Fruit fly (Drosophila melanogaster) whole organism, adult: ENCODE measurements around the gene hdm.

Experiments used
- CG11617 ChIP-seq: fragments of 200-800 bp; sonication (Bioruptor generic); optimal IDR thresholded peaks from 2 replicates; lab custom pipeline; 2017; ENCODE audit warnings: mild to moderate bottlenecking, missing biosample characterization, missing genetic modification reagents, missing genetic modification characterization
- CG12768 ChIP-seq: fragments of 200-800 bp; sonication (Bioruptor generic); optimal IDR thresholded peaks from 2 replicates; lab custom pipeline; 2017; ENCODE audit warnings: missing biosample characterization, missing genetic modification characterization, mild to moderate bottlenecking, moderate library complexity, missing genetic modification reagents
- CG14711 ChIP-seq: fragments of 200-800 bp; sonication (Bioruptor generic); optimal IDR thresholded peaks from 2 replicates; lab custom pipeline; 2018; ENCODE audit warnings: missing biosample characterization, mild to moderate bottlenecking, missing genetic modification characterization, moderate library complexity
- CG1620 ChIP-seq: fragments of 200-800 bp; sonication (Bioruptor generic); optimal IDR thresholded peaks from 2 replicates; lab custom pipeline; 2016; ENCODE audit warnings: missing biosample characterization, missing genetic modification characterization
- CG33017 ChIP-seq: fragments of 200-800 bp; sonication (Bioruptor generic); optimal IDR thresholded peaks from 2 replicates; lab custom pipeline; 2018; ENCODE audit warnings: missing biosample characterization, mild to moderate bottlenecking, missing genetic modification characterization, moderate library complexity
- CG5204 ChIP-seq: fragments of 200-800 bp; sonication (Bioruptor generic); optimal IDR thresholded peaks from 2 replicates; lab custom pipeline; 2016; ENCODE audit warnings: missing biosample characterization, missing genetic modification characterization
- CG7045 ChIP-seq: fragments of 200-800 bp; sonication (Bioruptor generic); optimal IDR thresholded peaks from 2 replicates; lab custom pipeline; 2017; ENCODE audit warnings: missing biosample characterization, mild to moderate bottlenecking, missing genetic modification characterization
- CG7101 ChIP-seq: fragments of 200-800 bp; sonication (Bioruptor generic); optimal IDR thresholded peaks from 2 replicates; lab custom pipeline; 2018; ENCODE audit warnings: missing biosample characterization, mild to moderate bottlenecking, missing genetic modification characterization, moderate library complexity
- Clk ChIP-seq: fragments of 200-800 bp; sonication (Bioruptor generic); optimal IDR thresholded peaks from 2 replicates; lab custom pipeline; 2017; ENCODE audit warnings: missing biosample characterization, missing genetic modification characterization
- Crg-1 ChIP-seq: fragments of 200-800 bp; sonication (Bioruptor generic); optimal IDR thresholded peaks from 2 replicates; lab custom pipeline; 2016; ENCODE audit warnings: missing biosample characterization, missing genetic modification characterization
- Hr96 ChIP-seq: fragments of 200-800 bp; sonication (Bioruptor generic); optimal IDR thresholded peaks from 2 replicates; lab custom pipeline; 2016; ENCODE audit warnings: missing biosample characterization, missing genetic modification characterization
- Mnt ChIP-seq: fragments of 200-800 bp; sonication (Bioruptor generic); optimal IDR thresholded peaks from 2 replicates; lab custom pipeline; 2016; ENCODE audit warnings: missing biosample characterization, mild to moderate bottlenecking, missing genetic modification characterization
- bab1 ChIP-seq: fragments of 200-800 bp; sonication (Bioruptor generic); optimal IDR thresholded peaks from 3 replicates; lab custom pipeline; 2019; ENCODE audit warnings: missing biosample characterization, mild to moderate bottlenecking, missing genetic modification characterization, moderate library complexity
- cic ChIP-seq: fragments of 200-800 bp; sonication (Bioruptor generic); optimal IDR thresholded peaks from 2 replicates; lab custom pipeline; 2017; ENCODE audit warnings: missing biosample characterization, mild to moderate bottlenecking, missing genetic modification characterization, moderate library complexity
- cnc ChIP-seq, 2 experiments: fragments of >200 bp; optimal IDR thresholded peaks; 2 replicates each; lab custom pipeline; 2017
- kay ChIP-seq: fragments of 200-800 bp; sonication (Bioruptor generic); peaks from one replicate; lab custom pipeline; 2016; ENCODE audit warnings: missing biosample characterization, missing genetic modification characterization, borderline replicate concordance
- ovo ChIP-seq: fragments of 200-800 bp; sonication (Bioruptor generic); optimal IDR thresholded peaks from 2 replicates; lab custom pipeline; 2016; ENCODE audit warnings: missing biosample characterization, missing genetic modification characterization
- pad ChIP-seq: fragments of 200-800 bp; sonication (Bioruptor generic); optimal IDR thresholded peaks from 3 replicates; lab custom pipeline; 2017; ENCODE audit warnings: missing biosample characterization, missing genetic modification characterization, mild to moderate bottlenecking, moderate library complexity, missing genetic modification reagents
- tj ChIP-seq: fragments of 200-800 bp; sonication (Bioruptor generic); optimal IDR thresholded peaks from 3 replicates; lab custom pipeline; 2017; ENCODE audit warnings: missing biosample characterization, mild to moderate bottlenecking, missing genetic modification characterization, moderate library complexity
- toe ChIP-seq: fragments of 200-800 bp; sonication (Bioruptor generic); optimal IDR thresholded peaks from 2 replicates; lab custom pipeline; 2016; ENCODE audit warnings: missing biosample characterization, missing genetic modification characterization

Gene hdm

DNA sequence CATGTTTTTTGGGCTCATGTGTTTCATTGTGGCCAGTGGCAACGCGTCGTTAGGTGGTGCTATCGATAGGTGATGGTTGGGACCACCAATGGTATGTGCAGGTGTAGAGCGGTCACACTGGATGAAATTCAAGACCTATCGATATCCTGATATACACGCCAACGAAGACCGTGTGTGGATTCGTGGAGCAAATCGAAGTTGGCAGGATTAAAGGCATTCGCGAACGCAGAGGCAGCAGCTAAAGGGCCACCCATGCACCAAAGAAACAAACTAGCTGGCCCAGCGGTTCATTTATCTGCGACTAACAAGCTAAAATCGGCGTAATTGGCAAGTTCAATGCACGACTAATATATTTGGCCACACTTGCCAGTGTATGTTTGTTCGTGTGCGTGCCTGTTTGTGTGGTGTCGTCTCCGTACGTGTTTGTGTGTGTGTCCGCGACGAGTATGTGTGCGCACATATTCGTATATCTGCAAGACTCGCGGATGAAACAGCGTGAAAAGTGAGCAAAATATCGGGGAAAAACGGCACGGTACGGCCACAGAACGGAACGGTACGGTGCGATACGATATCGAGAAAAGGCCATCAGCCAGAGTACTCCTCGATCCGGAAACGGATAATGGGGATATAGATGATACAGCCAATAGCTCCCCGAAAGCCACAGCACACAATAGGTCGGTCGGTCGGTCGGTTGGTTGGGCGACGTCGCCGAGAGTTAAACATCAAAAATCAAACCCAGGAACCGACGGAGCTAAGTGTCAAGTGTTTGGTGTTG lies 16.1 kb upstream of the hdm start, which contains the start of gene Ubr3:
Gene Ubr3, plus strand, starts transcription at position 99 of the 775 bp plus-strand sequence.
- peak; percentile 7 for TF ChIP-seq CG7101 (tag; lab: Kevin White, UChicago)
- peak; percentile 49 for TF ChIP-seq pad
- no peak for TF ChIP-seq Clk (GFP tag; lab: Kevin White, UChicago)
- no peak for TF ChIP-seq cnc (optimal IDR thresholded peaks at IDR 0.05; lab: Kevin White, UChicago)
- no peak for TF ChIP-seq toe (GFP tag; lab: Kevin White, UChicago)
- TF ChIP-seq Mnt (GFP tag; lab: Kevin White, UChicago): peak; percentile 76
- no peak for TF ChIP-seq CG14711
- peak; percentile 47 for TF ChIP-seq cic
- no peak for TF ChIP-seq CG5204 (GFP tag; lab: Kevin White, UChicago)
- TF ChIP-seq CG12768 (GFP tag; lab: Kevin White, UChicago): no peak
- no peak for TF ChIP-seq kay (GFP tag; lab: Kevin White, UChicago)
- no peak for TF ChIP-seq ovo (GFP tag; lab: Kevin White, UChicago)
- peak; percentile 8 for TF ChIP-seq bab1 (GFP tag; lab: Kevin White, UChicago)
- TF ChIP-seq Hr96: no peak
- TF ChIP-seq CG11617 (GFP tag; lab: Kevin White, UChicago): peak; percentile 66
- TF ChIP-seq Crg-1 (GFP tag; lab: Kevin White, UChicago): peak; percentile 25
- no peak for TF ChIP-seq CG33017 (tag; lab: Kevin White, UChicago)
- peak; percentile 27 for TF ChIP-seq tj (GFP tag; lab: Kevin White, UChicago)
- TF ChIP-seq CG1620 (GFP tag; lab: Kevin White, UChicago): peak; percentile 48
- no peak for TF ChIP-seq CG7045

DNA sequence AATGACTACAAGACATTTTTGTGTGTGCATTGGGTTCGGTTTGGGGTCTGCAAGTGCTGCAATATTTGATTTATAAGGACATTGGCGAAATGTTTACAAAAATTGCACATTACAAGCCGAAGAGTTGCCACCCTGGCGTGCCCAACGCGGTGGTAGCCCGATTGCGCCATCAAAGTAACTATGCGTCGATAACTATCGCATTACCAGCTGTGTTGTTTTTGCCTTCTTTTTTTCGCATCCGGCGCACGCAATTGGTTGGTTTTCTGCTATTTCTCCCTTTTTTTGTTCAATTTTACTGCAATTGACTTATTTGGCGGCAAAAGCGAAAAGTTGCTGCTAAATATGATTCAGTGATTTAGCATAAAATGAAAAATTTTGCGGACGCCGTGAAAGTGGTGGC lies 14.7 kb upstream of the hdm start, which contains the start of gene RpS14b:
Gene RpS14b, plus strand, starts transcription at position 220 of the 400 bp plus-strand sequence.
- TF ChIP-seq cic (peak; percentile 7), CG7101 (tag; lab: Kevin White, UChicago) (peak; percentile 88), CG7045 (peak; percentile 44), ovo (GFP tag; lab: Kevin White, UChicago) (peak; percentile 89), pad (peak; percentile 73), cnc (optimal IDR thresholded peaks at IDR 0.05; lab: Kevin White, UChicago) (no peak), Clk (GFP tag; lab: Kevin White, UChicago) (no peak), Hr96 (peak; percentile 88), bab1 (GFP tag; lab: Kevin White, UChicago) (peak; percentile 94), toe (GFP tag; lab: Kevin White, UChicago) (peak; percentile 24), CG5204 (GFP tag; lab: Kevin White, UChicago) (no peak), Mnt (GFP tag; lab: Kevin White, UChicago) (peak; percentile 94), CG1620 (GFP tag; lab: Kevin White, UChicago) (peak; percentile 89), CG33017 (tag; lab: Kevin White, UChicago) (peak; percentile 37), CG14711 (peak; percentile 75), tj (GFP tag; lab: Kevin White, UChicago) (peak; percentile 78), CG12768 (GFP tag; lab: Kevin White, UChicago) (peak; percentile 57), CG11617 (GFP tag; lab: Kevin White, UChicago) (peak; percentile 94), Crg-1 (GFP tag; lab: Kevin White, UChicago) (peak; percentile 83), kay (GFP tag; lab: Kevin White, UChicago) (no peak)

DNA sequence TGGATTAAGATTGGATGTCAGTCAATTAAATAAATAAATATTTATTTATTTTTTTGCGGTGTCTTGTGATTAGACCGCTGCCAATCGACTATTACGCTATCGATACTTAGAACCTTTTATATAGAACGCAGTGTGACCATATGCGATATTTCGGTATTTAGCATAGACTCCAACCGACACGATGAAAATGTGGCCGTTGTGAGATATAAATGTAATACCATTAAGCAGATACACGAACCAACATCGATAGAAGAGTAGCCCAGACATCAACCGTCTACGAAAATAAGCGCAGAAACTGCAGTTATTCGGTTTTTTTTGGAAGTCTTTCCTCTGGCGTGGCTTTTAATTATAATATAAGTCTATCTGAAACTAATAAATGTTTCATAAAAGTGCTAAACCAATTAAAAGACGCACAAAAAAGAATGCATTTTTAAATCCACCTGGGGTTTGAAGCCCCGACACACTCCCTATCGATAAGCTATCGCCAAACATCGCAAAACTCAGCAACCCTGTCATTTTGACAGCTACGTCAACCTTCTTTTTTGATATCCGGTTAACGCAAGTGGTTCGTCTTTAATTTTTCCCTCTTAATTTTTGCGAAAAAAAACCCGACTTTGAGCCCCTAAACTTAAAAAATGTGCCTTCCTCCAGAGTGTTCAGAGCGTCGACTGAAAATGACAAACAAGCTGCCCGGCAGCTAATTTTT lies 13.4 kb upstream of the hdm start, which contains the start of the genes Dhdds and RpS14a:
Gene Dhdds, minus strand, starts transcription at position 142 of the 706 bp plus-strand sequence.
Gene RpS14a, plus strand, starts transcription at position 533 of the 706 bp plus-strand sequence.
- no peak for TF ChIP-seq cnc (optimal IDR thresholded peaks at IDR 0.05; lab: Kevin White, UChicago)
- TF ChIP-seq toe (GFP tag; lab: Kevin White, UChicago): no peak
- TF ChIP-seq CG1620 (GFP tag; lab: Kevin White, UChicago): peak; percentile 64
- peak; percentile 66 for TF ChIP-seq pad
- TF ChIP-seq Crg-1 (GFP tag; lab: Kevin White, UChicago): peak; percentile 84
- TF ChIP-seq kay (GFP tag; lab: Kevin White, UChicago): no peak
- TF ChIP-seq CG12768 (GFP tag; lab: Kevin White, UChicago): no peak
- TF ChIP-seq ovo (GFP tag; lab: Kevin White, UChicago): peak; percentile 77
- peak; percentile 43 for TF ChIP-seq bab1 (GFP tag; lab: Kevin White, UChicago)
- TF ChIP-seq CG11617 (GFP tag; lab: Kevin White, UChicago): peak; percentile 91
- TF ChIP-seq tj (GFP tag; lab: Kevin White, UChicago): peak; percentile 66
- TF ChIP-seq Clk (GFP tag; lab: Kevin White, UChicago): no peak
- no peak for TF ChIP-seq cic
- TF ChIP-seq CG5204 (GFP tag; lab: Kevin White, UChicago): no peak
- TF ChIP-seq CG7045: peak; percentile 24
- no peak for TF ChIP-seq Hr96
- no peak for TF ChIP-seq CG33017 (tag; lab: Kevin White, UChicago)
- peak; percentile 77 for TF ChIP-seq CG7101 (tag; lab: Kevin White, UChicago)
- TF ChIP-seq CG14711: peak; percentile 96
- TF ChIP-seq Mnt (GFP tag; lab: Kevin White, UChicago): peak; percentile 81

DNA sequence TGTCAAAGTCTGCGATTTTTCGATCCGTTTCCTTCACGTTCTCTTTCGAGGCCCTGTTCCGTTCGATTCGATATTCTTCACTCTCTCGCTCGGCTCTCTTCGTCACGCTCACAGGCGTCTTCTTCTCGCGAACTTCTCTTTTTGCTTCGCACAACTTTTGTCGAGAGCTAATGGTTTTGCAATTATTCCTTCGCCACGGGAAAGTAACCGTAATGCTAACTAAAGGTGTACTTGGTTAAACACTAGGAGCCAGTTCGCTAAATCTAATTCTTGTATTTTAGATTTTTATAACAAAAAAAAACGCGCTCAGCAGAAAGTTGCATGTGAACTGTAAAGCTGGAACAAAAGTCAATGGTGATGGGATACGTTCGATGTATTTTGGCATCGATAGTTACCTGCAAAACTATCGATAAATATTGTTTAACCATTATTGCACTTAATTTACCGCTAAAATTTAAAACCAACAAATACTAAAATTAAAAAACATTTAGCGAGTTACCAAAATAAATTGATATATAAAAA lies 11.2 kb upstream of the hdm start, which contains the start of gene mahe:
Gene mahe, minus strand, starts transcription at position 355 of the 522 bp plus-strand sequence.
- TF ChIP-seq CG14711: peak; percentile 35
- TF ChIP-seq tj (GFP tag; lab: Kevin White, UChicago): peak; percentile 75
- no peak for TF ChIP-seq toe (GFP tag; lab: Kevin White, UChicago)
- TF ChIP-seq ovo (GFP tag; lab: Kevin White, UChicago): no peak
- peak; percentile 72 for TF ChIP-seq Mnt (GFP tag; lab: Kevin White, UChicago)
- TF ChIP-seq bab1 (GFP tag; lab: Kevin White, UChicago): peak; percentile 55
- peak; percentile 26 for TF ChIP-seq CG7101 (tag; lab: Kevin White, UChicago)
